Worm (Caenorhabditis elegans) whole organism, L2 larva: Measurements from ENCODE around the gene C43H6.6.

Source experiments
- ceh-16 ChIP-seq: fragments of 150-350 bp; optimal IDR thresholded peaks from 2 replicates; lab custom pipeline; 2014; ENCODE audit warnings: missing biosample characterization, missing genetic modification characterization
- elt-1 ChIP-seq: fragments of 150-350 bp; optimal IDR thresholded peaks from 2 replicates; lab custom pipeline; 2014; ENCODE audit warnings: missing biosample characterization, missing genetic modification characterization
- lin-11 ChIP-seq: fragments of 150-350 bp; sonication (generic microtip); optimal IDR thresholded peaks from 2 replicates; lab custom pipeline; 2014; ENCODE audit warnings: missing biosample characterization, missing genetic modification characterization, inconsistent platforms, mixed read lengths
- lin-13 ChIP-seq: fragments of 150-350 bp; optimal IDR thresholded peaks from 2 replicates; lab custom pipeline; 2014; ENCODE audit warnings: missing biosample characterization, missing genetic modification reagents, missing genetic modification characterization
- lin-39 ChIP-seq: fragments of 150-350 bp; optimal IDR thresholded peaks from 2 replicates; lab custom pipeline; 2014; ENCODE audit warnings: missing biosample characterization, missing genetic modification reagents, missing genetic modification characterization
- lsy-2 ChIP-seq, 2 experiments: fragments of 150-350 bp in 1 of 2; sonication (generic microtip) in 1 of 2; optimal IDR thresholded peaks; 2 replicates each; lab custom pipeline; 2014 to 2017; ENCODE audit warnings: missing biosample characterization in 2 of 2, missing genetic modification characterization in 2 of 2
- nhr-12 ChIP-seq: fragments of 150-350 bp; optimal IDR thresholded peaks from 2 replicates; lab custom pipeline; 2014; ENCODE audit warnings: missing biosample characterization, missing genetic modification characterization
- nhr-25 ChIP-seq: fragments of 150-350 bp; sonication (generic microtip); optimal IDR thresholded peaks from 3 replicates; lab custom pipeline; 2014; ENCODE audit warnings: missing biosample characterization, missing genetic modification characterization
- peb-1 ChIP-seq: fragments of 150-350 bp; optimal IDR thresholded peaks from 2 replicates; lab custom pipeline; 2014; ENCODE audit warnings: missing biosample characterization, missing genetic modification characterization
- unc-62 ChIP-seq: fragments of 150-350 bp; optimal IDR thresholded peaks from 2 replicates; lab custom pipeline; 2014; ENCODE audit warnings: missing biosample characterization, missing genetic modification reagents, missing genetic modification characterization
- ztf-4 ChIP-seq: fragments of 150-350 bp; optimal IDR thresholded peaks from 2 replicates; lab custom pipeline; 2014; ENCODE audit warnings: missing biosample characterization, missing genetic modification characterization

DNA sequence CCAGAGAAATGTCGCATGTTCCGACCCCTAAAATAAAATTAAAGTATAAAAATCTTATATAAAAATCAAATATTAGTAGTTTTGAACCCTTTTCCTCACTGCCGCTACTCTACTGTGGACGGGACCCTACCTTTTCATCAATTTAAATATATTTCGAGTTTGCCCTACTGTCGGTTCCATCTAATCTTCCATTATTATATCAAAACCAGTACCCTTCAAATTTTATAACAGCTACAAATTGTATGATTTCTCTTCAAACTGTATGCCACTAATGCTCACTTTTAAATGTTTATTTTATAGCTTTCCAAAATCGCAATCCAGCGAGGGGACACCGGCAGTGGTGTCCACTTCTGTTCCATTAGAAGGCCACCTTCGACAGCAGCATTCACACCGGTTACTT is at the start of gene C43H6.6:
- no peak for TF ChIP-seq nhr-12 (tag; lab: Kevin White, UChicago)
- TF ChIP-seq ztf-4 = no peak
- no peak for TF ChIP-seq lsy-2 (tag; optimal IDR thresholded peaks at IDR 0.05; lab: Kevin White, UChicago)
- TF ChIP-seq lin-39 = no peak
- TF ChIP-seq ceh-16 (tag; lab: Kevin White, UChicago) = no peak
- no peak for TF ChIP-seq nhr-25 (tag; lab: Kevin White, UChicago)
- TF ChIP-seq elt-1 = no peak
- TF ChIP-seq unc-62 (GFP tag; lab: Kevin White, UChicago) = no peak
- no peak for TF ChIP-seq peb-1 (tag; lab: Kevin White, UChicago)
- TF ChIP-seq lin-13 = no peak
- no peak for TF ChIP-seq lin-11
